Fruit fly (Drosophila melanogaster) whole organism, embryonic: ENCODE results near the gene CG6000.

Experiments used
- CG10209 ChIP-seq: fragments of 200-800 bp; sonication (Bioruptor generic); optimal IDR thresholded peaks from 3 replicates; lab custom pipeline; 2017; ENCODE audit warnings: missing biosample characterization, mild to moderate bottlenecking, missing genetic modification characterization, missing genetic modification reagents
- CG10462 ChIP-seq: fragments of 200-800 bp; sonication (Bioruptor generic); optimal IDR thresholded peaks from 2 replicates; lab custom pipeline; 2016; ENCODE audit warnings: missing biosample characterization, missing genetic modification characterization
- CG12155 ChIP-seq: fragments of 200-800 bp; sonication (Bioruptor generic); optimal IDR thresholded peaks from 3 replicates; lab custom pipeline; 2016; ENCODE audit warnings: missing biosample characterization, missing genetic modification characterization
- CG14014 ChIP-seq: fragments of 200-800 bp; sonication (Bioruptor generic); IDR thresholded peaks from 2 replicates; pipeline ENCODE4 v1.3.6; 2022; ENCODE audit warnings: missing biosample characterization, missing genetic modification characterization
- CG15269 ChIP-seq: fragments of 200-800 bp; sonication (Bioruptor generic); optimal IDR thresholded peaks from 2 replicates; lab custom pipeline; 2018; ENCODE audit warnings: missing biosample characterization, mild to moderate bottlenecking, missing genetic modification characterization, moderate library complexity
- CG1529 ChIP-seq: fragments of 200-800 bp; sonication (Bioruptor generic); optimal IDR thresholded peaks from 3 replicates; lab custom pipeline; 2018; ENCODE audit warnings: missing biosample characterization, missing genetic modification characterization
- CG15514 ChIP-seq: fragments of 200-800 bp; sonication (Bioruptor generic); optimal IDR thresholded peaks from 3 replicates; lab custom pipeline; 2017; ENCODE audit warnings: missing biosample characterization, missing genetic modification characterization, mild to moderate bottlenecking, moderate library complexity, missing genetic modification reagents
- CG15696 ChIP-seq: fragments of 200-800 bp; sonication (Bioruptor generic); optimal IDR thresholded peaks from 2 replicates; lab custom pipeline; 2019; ENCODE audit warnings: missing biosample characterization, mild to moderate bottlenecking, missing genetic modification characterization, moderate library complexity
- CG17328 ChIP-seq: fragments of 200-800 bp; sonication (Bioruptor generic); IDR thresholded peaks from 2 replicates; pipeline ENCODE4 v1.3.6; 2022; ENCODE audit warnings: missing biosample characterization, missing genetic modification characterization
- CG17568 ChIP-seq: fragments of 200-800 bp; sonication (Bioruptor generic); optimal IDR thresholded peaks from 2 replicates; lab custom pipeline; 2018; ENCODE audit warnings: missing biosample characterization, mild to moderate bottlenecking, missing genetic modification characterization, moderate library complexity
- CG18262 ChIP-seq: fragments of 200-800 bp; optimal IDR thresholded peaks from 3 replicates; lab custom pipeline; 2019; ENCODE audit warnings: missing biosample characterization, mild to moderate bottlenecking, missing genetic modification characterization, moderate library complexity
- CG2116 ChIP-seq: fragments of 200-800 bp; sonication (Bioruptor generic); optimal IDR thresholded peaks from 3 replicates; lab custom pipeline; 2018; ENCODE audit warnings: missing biosample characterization, mild to moderate bottlenecking, missing genetic modification characterization
- CG2120 ChIP-seq: fragments of 200-800 bp; sonication (Bioruptor generic); optimal IDR thresholded peaks from 3 replicates; lab custom pipeline; 2016; ENCODE audit warnings: missing biosample characterization, missing genetic modification characterization
- CG2889 ChIP-seq: fragments of 200-800 bp; sonication (Bioruptor generic); IDR thresholded peaks from 3 replicates; pipeline ENCODE4 v1.3.6; 2022; ENCODE audit warnings: missing biosample characterization, missing genetic modification characterization
- CG34422 ChIP-seq: fragments of 200-800 bp; sonication (Bioruptor generic); IDR thresholded peaks from 3 replicates; pipeline ENCODE4 v1.3.6; 2022; ENCODE audit warnings: missing biosample characterization, missing genetic modification characterization
- CG3847 ChIP-seq: fragments of 200-800 bp; sonication (Bioruptor generic); IDR thresholded peaks from 2 replicates; pipeline ENCODE4 v1.3.6; 2022; ENCODE audit warnings: missing biosample characterization, missing genetic modification characterization
- CG42726 ChIP-seq: fragments of 200-800 bp; sonication (Bioruptor generic); IDR thresholded peaks from 2 replicates; pipeline ENCODE4 v1.3.6; 2022; ENCODE audit warnings: missing biosample characterization, missing genetic modification characterization; ENCODE audit not compliant: partially characterized antibody
- CG4282 ChIP-seq: fragments of 200-800 bp; sonication (Bioruptor generic); optimal IDR thresholded peaks from 2 replicates; lab custom pipeline; 2016; ENCODE audit warnings: missing biosample characterization, missing genetic modification characterization
- CG4328 ChIP-seq: fragments of 200-800 bp; sonication (Bioruptor generic); optimal IDR thresholded peaks from 3 replicates; lab custom pipeline; 2017; ENCODE audit warnings: missing biosample characterization, missing genetic modification reagents, missing genetic modification characterization
- CG4360 ChIP-seq: fragments of 200-800 bp; sonication (Bioruptor generic); IDR thresholded peaks from 2 replicates; pipeline ENCODE4 v1.3.6; 2022; ENCODE audit warnings: missing biosample characterization, missing genetic modification characterization
- CG4854 ChIP-seq: fragments of 200-800 bp; sonication (Bioruptor generic); optimal IDR thresholded peaks from 2 replicates; lab custom pipeline; 2016; ENCODE audit warnings: missing biosample characterization, missing genetic modification characterization, inconsistent platforms
- CG6254 ChIP-seq: fragments of 200-800 bp; sonication (Bioruptor generic); optimal IDR thresholded peaks from 3 replicates; lab custom pipeline; 2017; ENCODE audit warnings: mild to moderate bottlenecking, missing biosample characterization, missing genetic modification reagents, missing genetic modification characterization
- CG7372 ChIP-seq: fragments of 200-800 bp; sonication (Bioruptor generic); IDR thresholded peaks from 2 replicates; pipeline ENCODE4 v1.3.6; 2022; ENCODE audit warnings: missing biosample characterization, missing genetic modification characterization
- CG7963 ChIP-seq: fragments of 200-800 bp; sonication (Bioruptor generic); IDR thresholded peaks from 3 replicates; pipeline ENCODE4 v1.3.6; 2022; ENCODE audit warnings: missing biosample characterization, missing genetic modification characterization; ENCODE audit not compliant: partially characterized antibody
- CG8388 ChIP-seq: fragments of 200-800 bp; sonication (Bioruptor generic); optimal IDR thresholded peaks from 2 replicates; lab custom pipeline; 2019; ENCODE audit warnings: missing biosample characterization, mild to moderate bottlenecking, missing genetic modification characterization, moderate library complexity
- CG8944 ChIP-seq: fragments of 200-800 bp; sonication (Bioruptor generic); optimal IDR thresholded peaks from 3 replicates; lab custom pipeline; 2016; ENCODE audit warnings: missing biosample characterization, missing genetic modification characterization
- D ChIP-seq, 2 experiments: fragments of 200-800 bp in 1 of 2; fragments of >200 bp in 1 of 2; sonication (Bioruptor generic) in 1 of 2; optimal IDR thresholded peaks; 2 replicates in 1 of 2; 3 replicates in 1 of 2; lab custom pipeline; 2017; ENCODE audit warnings: mild to moderate bottlenecking in 1 of 2, missing biosample characterization in 1 of 2, missing genetic modification characterization in 1 of 2, missing genetic modification reagents in 1 of 2
- Hr78 ChIP-seq, 2 experiments: fragments of 200-800 bp in 1 of 2; fragments of >200 bp in 1 of 2; sonication (Bioruptor generic) in 1 of 2; optimal IDR thresholded peaks; 2 replicates each; lab custom pipeline; 2017 to 2019; ENCODE audit warnings: missing biosample characterization in 2 of 2, missing genetic modification characterization in 2 of 2, mild to moderate bottlenecking in 1 of 2, moderate library complexity in 1 of 2
- Lpt ChIP-seq: fragments of >200 bp; optimal IDR thresholded peaks from 2 replicates; lab custom pipeline; 2018; ENCODE audit warnings: missing biosample characterization, missing genetic modification characterization
- NC2α ChIP-seq: fragments of 200-800 bp; sonication (Bioruptor generic); optimal IDR thresholded peaks from 2 replicates; lab custom pipeline; 2016; ENCODE audit warnings: missing biosample characterization, missing genetic modification characterization
- Nf-YC ChIP-seq: fragments of 200-800 bp; optimal IDR thresholded peaks from 3 replicates; lab custom pipeline; 2019; ENCODE audit warnings: missing biosample characterization, mild to moderate bottlenecking, missing genetic modification characterization, moderate library complexity
- Rfx ChIP-seq: fragments of 200-800 bp; sonication (Bioruptor generic); IDR thresholded peaks from 2 replicates; pipeline ENCODE4 v1.3.6; 2022; ENCODE audit warnings: missing biosample characterization, missing genetic modification characterization
- Sox102F ChIP-seq: fragments of 200-800 bp; sonication (Bioruptor generic); optimal IDR thresholded peaks from 2 replicates; lab custom pipeline; 2018; ENCODE audit warnings: missing biosample characterization, mild to moderate bottlenecking, missing genetic modification characterization, moderate library complexity
- Xbp1 ChIP-seq: fragments of 200-800 bp; sonication (Bioruptor generic); optimal IDR thresholded peaks from 3 replicates; lab custom pipeline; 2016; ENCODE audit warnings: missing biosample characterization, mild to moderate bottlenecking, missing genetic modification characterization
- ato ChIP-seq: fragments of 200-800 bp; sonication (Bioruptor generic); IDR thresholded peaks from 2 replicates; pipeline ENCODE4 v1.3.6; 2022; ENCODE audit warnings: missing biosample characterization, missing genetic modification characterization; ENCODE audit not compliant: partially characterized antibody
- cad ChIP-seq: fragments of >200 bp; optimal IDR thresholded peaks from 2 replicates; lab custom pipeline; 2017; ENCODE audit warnings: missing biosample characterization, missing genetic modification characterization
- chn ChIP-seq: fragments of 200-800 bp; sonication (Bioruptor generic); optimal IDR thresholded peaks from 2 replicates; lab custom pipeline; 2016; ENCODE audit warnings: missing biosample characterization, missing genetic modification characterization
- emc ChIP-seq: fragments of 200-800 bp; sonication (Bioruptor generic); optimal IDR thresholded peaks from 2 replicates; lab custom pipeline; 2016; ENCODE audit warnings: missing biosample characterization, missing genetic modification characterization
- ems ChIP-seq: fragments of 200-800 bp; sonication (Bioruptor generic); optimal IDR thresholded peaks from 3 replicates; lab custom pipeline; 2016; ENCODE audit warnings: missing biosample characterization, missing genetic modification characterization
- eve ChIP-seq, 2 experiments: fragments of >200 bp; optimal IDR thresholded peaks; 2 replicates each; lab custom pipeline; 2017; ENCODE audit warnings: missing biosample characterization in 2 of 2, missing genetic modification characterization in 2 of 2
- fd3F ChIP-seq: fragments of 200-800 bp; sonication (Bioruptor generic); optimal IDR thresholded peaks from 2 replicates; lab custom pipeline; 2018; ENCODE audit warnings: missing biosample characterization, mild to moderate bottlenecking, missing genetic modification characterization, moderate library complexity
- fd96Cb ChIP-seq: fragments of 200-800 bp; sonication (Bioruptor generic); optimal IDR thresholded peaks from 2 replicates; lab custom pipeline; 2018; ENCODE audit warnings: missing biosample characterization, mild to moderate bottlenecking, missing genetic modification characterization, moderate library complexity
- hkb ChIP-seq, 2 experiments: fragments of 200-800 bp in 1 of 2; fragments of >200 bp in 1 of 2; sonication (Bioruptor generic) in 1 of 2; IDR thresholded peaks in 1 of 2; optimal IDR thresholded peaks in 1 of 2; 2 replicates each; pipeline versions ENCODE4 v1.3.6 to Lab custom; 2017 to 2022; ENCODE audit warnings: missing biosample characterization in 1 of 2, missing genetic modification characterization in 1 of 2
- lbe ChIP-seq: fragments of 200-800 bp; sonication (Bioruptor generic); optimal IDR thresholded peaks from 2 replicates; lab custom pipeline; 2016; ENCODE audit warnings: missing biosample characterization, mild to moderate bottlenecking, missing genetic modification characterization
- oc ChIP-seq: fragments of 200-800 bp; sonication (Bioruptor generic); optimal IDR thresholded peaks from 2 replicates; lab custom pipeline; 2018; ENCODE audit warnings: missing biosample characterization, mild to moderate bottlenecking, missing genetic modification characterization, moderate library complexity
- peb ChIP-seq: fragments of 200-800 bp; sonication (Bioruptor generic); IDR thresholded peaks from 2 replicates; pipeline ENCODE4 v1.3.6; 2022; ENCODE audit warnings: missing biosample characterization, missing genetic modification characterization
- schlank ChIP-seq: fragments of 200-800 bp; sonication (Bioruptor generic); optimal IDR thresholded peaks from 2 replicates; lab custom pipeline; 2018; ENCODE audit warnings: missing biosample characterization, mild to moderate bottlenecking, missing genetic modification characterization
- scrt ChIP-seq: fragments of 200-800 bp; sonication (Bioruptor generic); optimal IDR thresholded peaks from 2 replicates; lab custom pipeline; 2018; ENCODE audit warnings: missing biosample characterization, mild to moderate bottlenecking, missing genetic modification characterization, moderate library complexity
- slp2 ChIP-seq: fragments of 200-800 bp; sonication (Bioruptor generic); optimal IDR thresholded peaks from 2 replicates; lab custom pipeline; 2016; ENCODE audit warnings: missing biosample characterization, missing genetic modification characterization
- zen2 ChIP-seq: fragments of 200-800 bp; sonication (Bioruptor generic); IDR thresholded peaks from 3 replicates; pipeline ENCODE4 v1.3.6; 2022; ENCODE audit warnings: missing biosample characterization, missing genetic modification characterization; ENCODE audit not compliant: partially characterized antibody

The CG6000 gene

DNA sequence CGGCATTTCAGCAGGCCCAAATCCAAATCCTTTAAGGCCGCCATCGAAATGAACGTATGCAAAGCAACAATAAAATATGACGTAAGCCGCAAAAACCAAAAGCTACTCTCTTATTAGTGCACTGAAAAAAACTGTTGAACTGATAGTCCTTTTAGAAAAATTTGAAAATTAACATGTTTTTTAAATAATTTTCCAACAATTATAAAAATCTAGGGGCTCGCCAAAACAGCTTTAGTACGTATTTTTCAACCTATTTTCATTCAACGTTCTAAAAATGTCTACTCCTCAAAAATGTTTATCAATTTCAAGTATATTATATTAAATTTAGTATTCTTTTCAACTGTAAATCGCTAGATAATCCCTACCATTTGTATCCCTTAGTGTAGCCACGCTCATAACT lies 39.2 kb downstream of the CG6000 start (continued):
- TF ChIP-seq CG8944 (GFP tag; lab: Kevin White, UChicago): no peak
- no peak for TF ChIP-seq Nf-YC (tag; lab: Kevin White, UChicago)
- TF ChIP-seq CG7963 (GFP tag; lab: Robert Waterston, UW): no peak
- peak; percentile 20; the same call in 1 of the 2 replicates for TF ChIP-seq CG3847
- TF ChIP-seq CG15269 (tag; lab: Kevin White, UChicago): peak; percentile 62
- TF ChIP-seq CG4282 (GFP tag; lab: Kevin White, UChicago): no peak
- TF ChIP-seq CG6254 (GFP tag; lab: Kevin White, UChicago): no peak
- peak; percentile 38 for TF ChIP-seq Xbp1 (GFP tag; lab: Kevin White, UChicago)
- no peak for TF ChIP-seq slp2 (GFP tag; lab: Kevin White, UChicago)
- no peak for TF ChIP-seq CG17568
- TF ChIP-seq CG34422 (GFP tag; lab: Robert Waterston, UW): no peak
- no peak for TF ChIP-seq eve (GFP tag; optimal IDR thresholded peaks at IDR 0.05; lab: Kevin White, UChicago)
- TF ChIP-seq schlank (tag; lab: Kevin White, UChicago): no peak
- no peak for TF ChIP-seq CG14014 (GFP tag; lab: Robert Waterston, UW)
- no peak for TF ChIP-seq CG4854 (GFP tag; lab: Kevin White, UChicago)
- TF ChIP-seq CG7372: no peak
- TF ChIP-seq cad (GFP tag; lab: Kevin White, UChicago): no peak
- TF ChIP-seq Lpt (GFP tag; lab: Kevin White, UChicago): no peak
- TF ChIP-seq peb (GFP tag; lab: Robert Waterston, UW): no peak
- TF ChIP-seq CG4328 (GFP tag; lab: Kevin White, UChicago): no peak
- no peak for TF ChIP-seq NC2α (GFP tag; lab: Kevin White, UChicago)
- TF ChIP-seq scrt (GFP tag; lab: Kevin White, UChicago): no peak
- no peak for TF ChIP-seq CG8388 (GFP tag; lab: Kevin White, UChicago)
- no peak for TF ChIP-seq CG12155 (GFP tag; lab: Kevin White, UChicago)
- no peak for TF ChIP-seq lbe (GFP tag; lab: Kevin White, UChicago)
- peak; percentile 56 for TF ChIP-seq CG2120 (GFP tag; lab: Kevin White, UChicago)
- no peak for TF ChIP-seq CG17328 (GFP tag; lab: Robert Waterston, UW)
- TF ChIP-seq Sox102F (GFP tag; lab: Kevin White, UChicago): peak; percentile 35
- no peak for TF ChIP-seq ato (GFP tag; lab: Robert Waterston, UW)
- no peak for TF ChIP-seq CG10462 (GFP tag; lab: Kevin White, UChicago)
- peak; percentile 33; the same call in 1 of the 2 replicates for TF ChIP-seq Rfx
- no peak for TF ChIP-seq CG15696 (tag; lab: Kevin White, UChicago)
- TF ChIP-seq CG15514: no peak
- TF ChIP-seq fd96Cb (tag; lab: Kevin White, UChicago): no peak
- no peak for TF ChIP-seq ems
- no peak for TF ChIP-seq Hr78 (GFP tag; optimal IDR thresholded peaks at IDR 0.05; lab: Kevin White, UChicago)
- TF ChIP-seq fd3F (GFP tag; lab: Kevin White, UChicago): peak; percentile 40
- no peak for TF ChIP-seq D (optimal IDR thresholded peaks at IDR 0.05; lab: Kevin White, UChicago)
- TF ChIP-seq D (GFP tag; optimal IDR thresholded peaks at IDR 0.05; lab: Kevin White, UChicago): no peak
- TF ChIP-seq CG42726 (GFP tag; lab: Robert Waterston, UW): no peak
- no peak for TF ChIP-seq oc (tag; lab: Kevin White, UChicago)
- peak; percentile 1 for TF ChIP-seq CG18262
- TF ChIP-seq zen2 (GFP tag; lab: Robert Waterston, UW): no peak
- TF ChIP-seq CG2116 (GFP tag; lab: Kevin White, UChicago): no peak
- no peak for TF ChIP-seq CG2889 (GFP tag; lab: Robert Waterston, UW)
- no peak for TF ChIP-seq chn (GFP tag; lab: Kevin White, UChicago)
- no peak for TF ChIP-seq CG1529
- TF ChIP-seq CG4360: no peak
- no peak for TF ChIP-seq hkb (optimal IDR thresholded peaks at IDR 0.05; lab: Kevin White, UChicago)
- TF ChIP-seq hkb (GFP tag; IDR thresholded peaks at IDR 0.05; lab: Robert Waterston, UW): no peak
- TF ChIP-seq CG10209 (GFP tag; lab: Kevin White, UChicago): no peak
- no peak for TF ChIP-seq emc (GFP tag; lab: Kevin White, UChicago)
